Worm (Caenorhabditis elegans): Measurements from ENCODE around the gene F28C10.1.

The F28C10.1 gene

DNA sequence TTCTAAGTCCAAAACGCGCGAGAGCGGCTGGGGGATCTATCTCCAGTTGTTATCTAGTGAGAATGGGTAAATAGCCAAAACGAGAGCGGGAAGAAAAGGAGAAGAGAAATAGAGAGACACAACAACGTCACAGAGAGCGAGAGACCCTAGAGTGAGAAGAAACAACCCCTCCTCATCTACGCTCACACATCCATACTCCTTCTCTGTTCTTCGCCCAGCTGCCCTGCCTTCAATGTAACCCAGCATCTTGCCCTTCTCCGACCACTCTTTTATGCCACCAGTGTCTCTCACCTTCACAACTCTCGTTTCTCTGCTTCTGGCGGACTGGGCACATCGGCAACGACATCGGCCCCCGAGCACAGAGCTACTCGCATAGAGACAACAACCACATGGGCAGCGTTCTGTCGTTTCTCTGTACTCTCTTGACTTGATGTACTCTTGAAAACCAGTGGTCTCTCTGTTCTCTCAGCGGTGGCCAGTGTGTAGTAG is 50.4 kb downstream of the F28C10.1 start (continued):
- peak; percentile 10 for TF ChIP-seq snpc-4 (GFP tag; optimal IDR thresholded peaks at IDR 0.05)
- peak in 2 of 4 experiments; percentile 72 to 77 for TF ChIP-seq snpc-4 (tag; optimal IDR thresholded peaks at IDR 0.05)
- TF ChIP-seq K11D2.4 (GFP tag; IDR thresholded peaks at IDR 0.05) = peak; percentile 70; the same call in 1 of the 2 replicates
- TF ChIP-seq T26A5.8 (tag; optimal IDR thresholded peaks at IDR 0.05) = no peak
- TF ChIP-seq Y53F4B.3 (GFP tag; IDR thresholded peaks at IDR 0.05) = no peak
- TF ChIP-seq nhr-80 (tag; optimal IDR thresholded peaks at IDR 0.05) = peak; percentile 97
- peak; percentile 59; the same call in 1 of the 2 replicates for TF ChIP-seq nfyb-1 (GFP tag; IDR thresholded peaks at IDR 0.05)
- TF ChIP-seq F49E8.2 (tag; optimal IDR thresholded peaks at IDR 0.05; ENCODE audit: insufficient read depth) = no peak
- TF ChIP-seq ztf-6 (GFP tag; IDR thresholded peaks at IDR 0.05) = no peak
- no peak for TF ChIP-seq snpc-1.3 (tag; optimal IDR thresholded peaks at IDR 0.05; ENCODE audit: insufficient read depth)
- TF ChIP-seq lag-1 (GFP tag; IDR thresholded peaks at IDR 0.05) = no peak
- no peak for TF ChIP-seq madf-3 (GFP tag; IDR thresholded peaks at IDR 0.05)
- TF ChIP-seq bed-2 (GFP tag; IDR thresholded peaks at IDR 0.05) = no peak
- TF ChIP-seq rpc-1 (optimal IDR thresholded peaks at IDR 0.05) = no peak
- no peak for TF ChIP-seq rpc-1 (tag; optimal IDR thresholded peaks at IDR 0.05)
- no peak for TF ChIP-seq mxl-1 (tag; optimal IDR thresholded peaks at IDR 0.05)
- peak; percentile 47 for TF ChIP-seq die-1 (tag; optimal IDR thresholded peaks at IDR 0.05)
- no peak for TF ChIP-seq aptf-2 (GFP tag; conservative IDR thresholded peaks at IDR 0.05)
- no peak for TF ChIP-seq ztf-25 (GFP tag; IDR thresholded peaks at IDR 0.05)
- TF ChIP-seq athp-1 (tag; optimal IDR thresholded peaks at IDR 0.05) = no peak
- peak; percentile 70 for TF ChIP-seq ceh-27 (GFP tag; optimal IDR thresholded peaks at IDR 0.05)
- TF ChIP-seq ama-1 (optimal IDR thresholded peaks at IDR 0.05) = no peak
- peak in 1 of 2 experiments; percentile 37 for TF ChIP-seq ama-1 (GFP tag; optimal IDR thresholded peaks at IDR 0.05)
- no peak for TF ChIP-seq madf-6 (GFP tag; IDR thresholded peaks at IDR 0.05)
- TF ChIP-seq lir-1 (GFP tag; conservative IDR thresholded peaks at IDR 0.05) = no peak
- peak; percentile 75; the same call in 1 of the 2 replicates for TF ChIP-seq let-526 (GFP tag; IDR thresholded peaks at IDR 0.05)
- peak; percentile 71 for TF ChIP-seq somi-1 (GFP tag; optimal IDR thresholded peaks at IDR 0.05)
- peak; percentile 42; the same call in 1 of the 2 replicates for TF ChIP-seq attf-3 (GFP tag; conservative IDR thresholded peaks at IDR 0.05)
- no peak for TF ChIP-seq nfya-2 (GFP tag; IDR thresholded peaks at IDR 0.05)
- TF ChIP-seq rcor-1 (GFP tag; IDR thresholded peaks at IDR 0.05) = peak; percentile 61; the same call in 1 of the 2 replicates
- TF ChIP-seq Y53G8AR.9 (GFP tag; conservative IDR thresholded peaks at IDR 0.05) = 0 out of 2 replicates have a peak, but pooled peaks have one; percentile 23
- TF ChIP-seq ztf-28 (GFP tag; IDR thresholded peaks at IDR 0.05) = no peak
- peak in 1 of 2 experiments; percentile 59 for TF ChIP-seq let-607 (tag; optimal IDR thresholded peaks at IDR 0.05)
- TF ChIP-seq repo-1 (tag; optimal IDR thresholded peaks at IDR 0.05) = peak; percentile 63
- peak; percentile 12 for TF ChIP-seq F10E7.11 (tag; optimal IDR thresholded peaks at IDR 0.05)
- TF ChIP-seq lin-54 (GFP tag; optimal IDR thresholded peaks at IDR 0.05) = peak; percentile 42
- TF ChIP-seq rec-8 (tag; optimal IDR thresholded peaks at IDR 0.05) = no peak
- no peak for TF ChIP-seq madf-8 (GFP tag; conservative IDR thresholded peaks at IDR 0.05)
- TF ChIP-seq lin-35 (GFP tag; optimal IDR thresholded peaks at IDR 0.05) = peak in 1 of 3 experiments; percentile 60
- TF ChIP-seq lin-26 (GFP tag; IDR thresholded peaks at IDR 0.05) = peak; percentile 61
- TF ChIP-seq attf-5 (GFP tag; optimal IDR thresholded peaks at IDR 0.05) = peak; percentile 81
- no peak for TF ChIP-seq cebp-2 (GFP tag; IDR thresholded peaks at IDR 0.05)
- TF ChIP-seq C06A6.2 (GFP tag; conservative IDR thresholded peaks at IDR 0.05) = 0 out of 2 replicates have a peak, but pooled peaks have one; percentile 46
- no peak for TF ChIP-seq xnd-1 (tag; optimal IDR thresholded peaks at IDR 0.05)
- TF ChIP-seq ccch-3 (GFP tag; optimal IDR thresholded peaks at IDR 0.05) = no peak
- TF ChIP-seq Y56A3A.18 (GFP tag; IDR thresholded peaks at IDR 0.05) = no peak
- no peak for TF ChIP-seq hrde-1 (tag; optimal IDR thresholded peaks at IDR 0.05; ENCODE audit: borderline replicate concordance)
- TF ChIP-seq zfh-2 (GFP tag; conservative IDR thresholded peaks at IDR 0.05) = peak; percentile 99

All from whole organism, young adult.